Worm (Caenorhabditis elegans) whole organism, early embryonic: Measurements from ENCODE around the gene srx-65.

Experiments used
- B0310.2 ChIP-seq: sonication (generic microtip); optimal IDR thresholded peaks from 2 replicates; lab custom pipeline; 2016; ENCODE audit warnings: mild to moderate bottlenecking, missing genetic modification characterization, missing compliant biosample characterization
- F13C5.2 ChIP-seq: sonication (generic microtip); optimal IDR thresholded peaks from 2 replicates; lab custom pipeline; 2017; ENCODE audit warnings: mild to moderate bottlenecking, missing genetic modification characterization, inconsistent platforms, missing compliant biosample characterization
- aly-1 ChIP-seq: sonication (generic microtip); optimal IDR thresholded peaks from 2 replicates; lab custom pipeline; 2016; ENCODE audit warnings: missing genetic modification characterization, missing compliant biosample characterization
- ama-1 ChIP-seq: fragments of 150-350 bp; optimal IDR thresholded peaks from 2 replicates; lab custom pipeline; 2014
- ceh-13 ChIP-seq: fragments of 200-800 bp; sonication (Bioruptor generic); optimal IDR thresholded peaks from 2 replicates; lab custom pipeline; 2018; ENCODE audit warnings: mild to moderate bottlenecking, missing genetic modification characterization, missing compliant biosample characterization
- ceh-36 ChIP-seq: sonication (generic microtip); optimal IDR thresholded peaks from 2 replicates; lab custom pipeline; 2016; ENCODE audit warnings: missing genetic modification characterization, inconsistent platforms, missing compliant biosample characterization
- ets-7 ChIP-seq: sonication (generic microtip); optimal IDR thresholded peaks from 2 replicates; lab custom pipeline; 2016; ENCODE audit warnings: missing genotype, missing genetic modification characterization, missing compliant biosample characterization
- flt-1 ChIP-seq: fragments of 200-800 bp; sonication (Bioruptor generic); IDR thresholded peaks from 2 replicates; pipeline ENCODE4 v1.3.6; 2022; ENCODE audit warnings: missing genetic modification characterization, missing compliant biosample characterization
- hmbx-1 ChIP-seq: sonication (generic microtip); optimal IDR thresholded peaks from 2 replicates; lab custom pipeline; 2016; ENCODE audit warnings: mild to moderate bottlenecking, missing genetic modification characterization, missing compliant biosample characterization
- hmg-4 ChIP-seq: fragments of 200-800 bp; sonication (Bioruptor generic); optimal IDR thresholded peaks from 2 replicates; lab custom pipeline; 2018; ENCODE audit warnings: mild to moderate bottlenecking, missing genetic modification characterization, missing compliant biosample characterization
- hnd-1 ChIP-seq: sonication (generic microtip); optimal IDR thresholded peaks from 2 replicates; lab custom pipeline; 2016; ENCODE audit warnings: missing genetic modification characterization, missing compliant biosample characterization
- pes-1 ChIP-seq: fragments of 200-800 bp; sonication (Bioruptor generic); IDR thresholded peaks from 2 replicates; pipeline ENCODE4 v1.3.6; 2022; ENCODE audit warnings: missing genetic modification reagents, missing genetic modification characterization, missing compliant biosample characterization
- scrt-1 ChIP-seq: fragments of 200-800 bp; sonication (Bioruptor generic); IDR thresholded peaks from 2 replicates; pipeline ENCODE4 v1.3.6; 2022; ENCODE audit warnings: missing genetic modification characterization, missing compliant biosample characterization
- sea-1 ChIP-seq: fragments of 200-800 bp; sonication (Bioruptor generic); conservative IDR thresholded peaks from 2 replicates; pipeline ENCODE4 v1.3.6; 2022; ENCODE audit warnings: missing genetic modification characterization, missing compliant biosample characterization
- tbx-11 ChIP-seq: fragments of 200-800 bp; sonication (Bioruptor generic); IDR thresholded peaks from 2 replicates; pipeline ENCODE4 v1.3.6; 2022; ENCODE audit warnings: missing genetic modification characterization, missing compliant biosample characterization
- tbx-37 ChIP-seq: fragments of 200-800 bp; sonication (Bioruptor generic); conservative IDR thresholded peaks from 2 replicates; pipeline ENCODE4 v1.3.6; 2022; ENCODE audit warnings: missing genetic modification reagents, missing genetic modification characterization, missing compliant biosample characterization
- tra-4 ChIP-seq: sonication (generic microtip); optimal IDR thresholded peaks from 2 replicates; lab custom pipeline; 2017; ENCODE audit warnings: missing genetic modification characterization, missing compliant biosample characterization

The srx-65 gene

DNA sequence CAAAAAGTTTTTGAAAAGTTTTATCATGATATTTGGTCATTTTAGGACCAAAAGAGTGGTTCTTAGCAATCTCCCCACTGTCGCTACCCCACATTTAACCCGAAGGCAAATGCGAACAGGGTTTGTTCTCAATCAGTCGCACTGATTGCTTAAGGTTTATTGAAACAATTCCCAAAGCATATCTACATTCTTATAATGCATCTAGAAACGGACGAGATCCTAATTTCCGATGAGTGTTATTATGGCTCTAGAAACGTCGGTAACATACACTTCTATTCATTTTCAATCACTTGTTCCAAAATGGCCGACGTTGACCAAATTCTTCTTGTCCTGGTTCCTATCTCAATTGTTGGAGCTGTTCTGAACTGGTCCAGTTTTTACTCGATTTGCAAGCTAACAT is at the start of gene srx-65:
Gene srx-65, plus strand, starts transcription at position 301 of the 400 bp plus-strand sequence.
- TF ChIP-seq tbx-37 (GFP tag; lab: Robert Waterston, UW): no peak
- TF ChIP-seq ceh-36 (tag; lab: Kevin White, UChicago): no peak
- no peak for TF ChIP-seq sea-1

DNA sequence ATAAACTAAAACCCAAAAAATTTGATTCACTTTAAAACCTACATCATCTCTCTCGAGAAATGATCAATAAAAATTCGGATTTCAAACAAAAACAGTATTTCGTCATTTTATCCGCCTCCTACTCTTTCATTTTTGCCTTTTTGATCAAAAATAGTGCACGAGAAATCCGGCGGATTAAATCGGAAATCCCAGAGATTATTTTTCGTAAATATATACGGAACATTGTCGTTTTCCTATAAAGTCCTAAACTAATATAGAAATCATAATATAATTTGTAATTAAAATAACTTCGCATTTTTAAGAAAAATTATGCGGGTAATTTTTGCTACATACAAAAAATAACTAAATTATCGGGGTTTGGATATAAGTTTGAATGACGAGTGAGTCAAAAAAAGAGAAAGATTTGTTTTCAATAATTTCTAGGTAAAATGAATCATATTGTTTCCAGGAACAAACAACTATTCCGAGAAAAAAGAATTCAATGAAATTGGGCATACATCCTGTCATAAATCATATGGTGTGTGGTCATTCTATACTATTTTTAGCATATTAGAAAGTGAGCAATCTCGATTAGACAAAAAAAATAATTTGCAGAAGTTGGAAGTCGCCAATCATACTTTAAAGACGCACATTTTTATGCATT is 47.5 kb upstream of the srx-65 start, which contains the start of gene nhr-158:
Gene nhr-158, minus strand, starts transcription at position 51 of the 643 bp plus-strand sequence.
- TF ChIP-seq tra-4 (tag; lab: Kevin White, UChicago) (no peak), hnd-1 (tag; lab: Kevin White, UChicago) (no peak), B0310.2 (no peak), hmg-4 (GFP tag; lab: Kevin White, UChicago) (no peak), ceh-13 (GFP tag; lab: Kevin White, UChicago) (no peak), tbx-37 (GFP tag; lab: Robert Waterston, UW) (no peak), tbx-11 (no peak), F13C5.2 (tag; lab: Kevin White, UChicago) (no peak), ama-1 (no peak)

DNA sequence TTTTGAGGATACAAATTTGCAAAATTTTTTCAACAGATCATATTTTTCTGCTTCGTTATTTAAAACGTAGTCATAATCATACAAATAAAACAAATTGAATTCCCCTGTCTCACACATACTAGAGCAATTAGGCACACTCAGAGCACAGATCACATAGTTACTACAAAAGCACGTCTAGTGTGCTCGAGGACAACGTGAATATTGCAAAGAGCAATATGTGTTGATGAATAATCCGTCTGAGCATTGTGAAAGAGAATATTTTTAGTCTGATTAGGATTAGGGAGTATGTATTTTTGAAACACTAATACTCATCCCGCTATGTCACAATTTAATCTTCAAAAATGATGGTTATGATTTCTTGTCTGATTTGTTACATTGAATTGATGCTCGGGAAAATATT is 44.5 kb upstream of the srx-65 start:
- no peak for TF ChIP-seq aly-1 (tag; lab: Kevin White, UChicago)
- TF ChIP-seq hmbx-1: no peak
- TF ChIP-seq sea-1: no peak
- no peak for TF ChIP-seq scrt-1
- TF ChIP-seq pes-1: no peak
- TF ChIP-seq hmg-4 (GFP tag; lab: Kevin White, UChicago): no peak
- TF ChIP-seq ama-1: no peak
- no peak for TF ChIP-seq B0310.2
- no peak for TF ChIP-seq tbx-11
- no peak for TF ChIP-seq flt-1 (GFP tag; lab: Robert Waterston, UW)
- no peak for TF ChIP-seq hnd-1 (tag; lab: Kevin White, UChicago)
- no peak for TF ChIP-seq ceh-13 (GFP tag; lab: Kevin White, UChicago)
- no peak for TF ChIP-seq tbx-37 (GFP tag; lab: Robert Waterston, UW)
- no peak for TF ChIP-seq ets-7
- TF ChIP-seq tra-4 (tag; lab: Kevin White, UChicago): no peak

DNA sequence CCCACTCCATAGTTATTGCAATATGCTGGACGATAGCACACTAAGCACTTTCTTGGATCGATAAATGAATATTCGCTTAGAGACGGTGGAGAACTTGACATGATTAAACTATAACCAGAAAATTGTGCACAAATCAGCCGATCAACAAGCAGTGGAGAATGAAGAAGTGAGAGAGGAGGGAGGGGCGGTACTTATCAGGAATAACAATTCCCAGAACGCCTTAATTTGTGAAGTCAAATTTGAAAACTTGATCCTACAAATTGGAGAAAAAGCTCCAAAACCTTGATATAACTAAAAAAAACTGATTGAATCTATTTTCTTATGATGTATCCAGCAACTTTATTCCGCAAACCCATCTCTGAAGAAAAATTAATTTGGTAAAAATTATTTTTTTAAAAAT is 43.5 kb upstream of the srx-65 start, which contains the start of gene nhr-159:
Gene nhr-159, minus strand, starts transcription at position 101 of the 400 bp plus-strand sequence.
- TF ChIP-seq ceh-13 (GFP tag; lab: Kevin White, UChicago) (no peak), ets-7 (no peak)

DNA sequence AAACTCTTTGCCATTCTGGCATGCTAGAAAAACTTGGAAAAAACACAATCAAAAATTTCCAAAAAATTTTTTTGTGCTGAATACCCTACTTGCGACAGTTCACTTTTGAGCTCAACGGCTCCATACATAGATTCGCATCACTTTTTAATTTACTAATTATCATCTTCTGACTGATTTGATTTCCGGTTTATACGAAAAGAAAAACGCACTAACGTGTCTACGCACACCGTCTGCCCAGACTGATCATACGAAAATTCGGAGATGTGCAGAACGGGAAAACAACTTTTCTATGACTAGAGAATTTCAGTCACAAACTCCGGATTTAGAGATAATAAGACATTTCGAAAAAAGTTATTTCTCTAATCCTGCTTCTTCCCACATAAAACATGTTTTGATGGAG is 37.2 kb upstream of the srx-65 start:
- TF ChIP-seq B0310.2 (no peak), tra-4 (tag; lab: Kevin White, UChicago) (no peak), hnd-1 (tag; lab: Kevin White, UChicago) (no peak), ceh-13 (GFP tag; lab: Kevin White, UChicago) (no peak), ceh-36 (tag; lab: Kevin White, UChicago) (no peak), sea-1 (no peak), ets-7 (no peak), hmbx-1 (no peak), ama-1 (no peak)

ce11 chrV:3886104-3886503 is 35.6 kb upstream of the srx-65 start, which contains the start of gene nhr-124:
nhr-124 (minus strand) TSS chrV:3886204.
- TF ChIP-seq tra-4 (tag; lab: Kevin White, UChicago): no peak
- TF ChIP-seq ama-1: no peak
- TF ChIP-seq ets-7: no peak
- TF ChIP-seq pes-1: no peak
- TF ChIP-seq sea-1: no peak
- no peak for TF ChIP-seq ceh-36 (tag; lab: Kevin White, UChicago)
- TF ChIP-seq aly-1 (tag; lab: Kevin White, UChicago): no peak
- TF ChIP-seq ceh-13 (GFP tag; lab: Kevin White, UChicago): no peak
- TF ChIP-seq tbx-37 (GFP tag; lab: Robert Waterston, UW): no peak
- TF ChIP-seq hnd-1 (tag; lab: Kevin White, UChicago): no peak
- TF ChIP-seq B0310.2: no peak

ce11 chrV:3889113-3889512 is 32.6 kb upstream of the srx-65 start, which contains the start of gene C17E7.13:
C17E7.13 (minus strand) TSS chrV:3889288.
- no peak for TF ChIP-seq flt-1 (GFP tag; lab: Robert Waterston, UW)
- TF ChIP-seq hmg-4 (GFP tag; lab: Kevin White, UChicago): no peak
- TF ChIP-seq ceh-13 (GFP tag; lab: Kevin White, UChicago): no peak
- no peak for TF ChIP-seq tra-4 (tag; lab: Kevin White, UChicago)
- TF ChIP-seq F13C5.2 (tag; lab: Kevin White, UChicago): no peak
- no peak for TF ChIP-seq tbx-11
- no peak for TF ChIP-seq hnd-1 (tag; lab: Kevin White, UChicago)
- TF ChIP-seq scrt-1: no peak
- no peak for TF ChIP-seq ama-1
- no peak for TF ChIP-seq ets-7
- TF ChIP-seq tbx-37 (GFP tag; lab: Robert Waterston, UW): no peak
- no peak for TF ChIP-seq hmbx-1
- TF ChIP-seq ceh-36 (tag; lab: Kevin White, UChicago): no peak
- no peak for TF ChIP-seq sea-1
- no peak for TF ChIP-seq pes-1
- no peak for TF ChIP-seq B0310.2
- no peak for TF ChIP-seq aly-1 (tag; lab: Kevin White, UChicago)

DNA sequence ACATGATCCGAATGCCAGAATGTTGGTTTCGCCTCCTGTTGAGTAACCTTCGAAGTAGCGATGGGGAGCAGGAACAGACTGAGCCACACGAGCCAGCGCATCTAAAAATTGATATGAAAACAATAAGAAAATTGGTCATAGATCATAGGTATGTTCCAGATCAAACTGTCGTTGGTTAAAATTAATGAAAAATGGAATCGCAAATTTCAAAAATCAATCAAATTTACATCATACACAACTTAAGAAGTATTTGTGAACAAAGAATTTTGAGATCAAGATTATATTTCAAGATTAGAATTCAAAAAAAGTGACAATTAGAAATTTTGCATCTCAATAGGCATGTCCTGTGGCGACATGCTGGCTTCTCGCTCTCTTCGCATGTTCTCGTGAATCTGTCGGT is 31.0 kb upstream of the srx-65 start, which contains the start of gene C17E7.9:
Gene C17E7.9, minus strand, starts transcription at position 101 of the 400 bp plus-strand sequence.
- no peak for TF ChIP-seq scrt-1
- TF ChIP-seq tbx-37 (GFP tag; lab: Robert Waterston, UW): no peak
